Worm (Caenorhabditis elegans): ENCODE measurements around the gene F47B8.3.

DNA sequence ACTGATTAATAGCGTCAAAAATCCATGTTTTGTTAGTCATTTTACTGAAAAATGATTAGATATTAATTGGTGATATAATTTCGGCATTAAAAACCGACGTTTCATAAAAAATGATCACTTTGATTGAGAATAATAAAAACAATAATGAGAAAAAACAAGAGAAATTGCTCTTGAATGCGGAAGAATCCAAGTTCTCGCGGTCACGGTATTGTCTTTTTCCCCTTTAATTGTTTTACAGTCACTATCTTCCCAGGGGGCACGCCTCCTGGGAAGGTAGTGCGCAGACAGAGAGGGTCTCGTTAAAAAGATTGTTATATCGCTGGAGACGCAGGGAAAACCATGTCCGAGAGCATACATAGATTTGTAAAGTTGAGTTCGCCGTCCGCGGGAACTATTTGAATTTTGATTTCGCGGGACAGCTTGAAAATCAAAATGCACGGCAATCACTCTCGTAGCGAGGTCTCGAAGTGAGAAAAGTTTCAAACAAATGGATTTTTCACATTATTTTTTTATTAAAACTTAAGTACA lies 29.1 kb downstream of the F47B8.3 start, which contains the start of gene F14D7.2:
- TF ChIP-seq hmbx-1 (tag; optimal IDR thresholded peaks at IDR 0.05) = no peak
- TF ChIP-seq ceh-13 (GFP tag; optimal IDR thresholded peaks at IDR 0.05) = no peak
- TF ChIP-seq sea-1 (GFP tag; conservative IDR thresholded peaks at IDR 0.05) = no peak
- no peak for TF ChIP-seq tbx-11 (GFP tag; IDR thresholded peaks at IDR 0.05)
- TF ChIP-seq aly-1 (tag; optimal IDR thresholded peaks at IDR 0.05) = no peak
- no peak for TF ChIP-seq ama-1 (optimal IDR thresholded peaks at IDR 0.05)
- TF ChIP-seq hmg-4 (GFP tag; optimal IDR thresholded peaks at IDR 0.05) = no peak
- TF ChIP-seq tra-4 (tag; optimal IDR thresholded peaks at IDR 0.05) = no peak
- TF ChIP-seq F13C5.2 (tag; optimal IDR thresholded peaks at IDR 0.05) = no peak
- no peak for TF ChIP-seq flt-1 (GFP tag; IDR thresholded peaks at IDR 0.05)

All from whole organism, early embryonic.